Worm (Caenorhabditis elegans) whole organism, L4/young adult: ENCODE results near the gene tat-1.

Experiments used
- W03F9.2 ChIP-seq: fragments of 150-350 bp; optimal IDR thresholded peaks from 2 replicates; lab custom pipeline; 2014; ENCODE audit warnings: missing biosample characterization, missing genetic modification characterization
- dao-5 ChIP-seq: sonication (generic microtip); optimal IDR thresholded peaks from 2 replicates; lab custom pipeline; 2016; ENCODE audit warnings: missing genotype, missing genetic modification characterization, moderate library complexity, missing compliant biosample characterization

- TF ChIP-seq dao-5 (tag; lab: Kevin White, UChicago) (no peak), W03F9.2 (tag; lab: Kevin White, UChicago) (no peak)
These were observed 34.3 kb upstream of the tat-1 start for ce11 chrIII:12455651-12456420.
